Worm (Caenorhabditis elegans) whole organism, L1 larva: ENCODE data around the gene T04B8.5.

Source experiments
- aha-1 ChIP-seq: fragments of 150-350 bp; optimal IDR thresholded peaks from 2 replicates; lab custom pipeline; 2014; ENCODE audit warnings: missing biosample characterization, missing genetic modification characterization
- aly-2 ChIP-seq: fragments of 150-350 bp; optimal IDR thresholded peaks from 2 replicates; lab custom pipeline; 2014; ENCODE audit warnings: missing biosample characterization, missing genetic modification characterization
- blmp-1 ChIP-seq: fragments of 150-350 bp; optimal IDR thresholded peaks from 2 replicates; lab custom pipeline; 2014; ENCODE audit warnings: missing biosample characterization, missing genetic modification characterization
- ceh-90 ChIP-seq: sonication (generic microtip); optimal IDR thresholded peaks from 2 replicates; lab custom pipeline; 2016; ENCODE audit warnings: missing genetic modification characterization, missing compliant biosample characterization
- egl-13 ChIP-seq: sonication (generic microtip); optimal IDR thresholded peaks from 2 replicates; lab custom pipeline; 2016; ENCODE audit warnings: missing genotype, missing genetic modification reagents, missing genetic modification characterization, missing compliant biosample characterization
- elt-2 ChIP-seq: sonication (generic microtip); optimal IDR thresholded peaks from 2 replicates; lab custom pipeline; 2016; ENCODE audit warnings: missing genetic modification characterization, mild to moderate bottlenecking, inconsistent platforms, missing compliant biosample characterization, missing genetic modification reagents
- elt-3 ChIP-seq, 6 experiments: fragments of 150-350 bp in 1 of 6; sonication (generic microtip); optimal IDR thresholded peaks; 2 replicates each; lab custom pipeline; 2017 to 2018; ENCODE audit warnings: missing biosample characterization in 6 of 6, missing genetic modification characterization in 6 of 6, inconsistent platforms in 1 of 6
- ets-5 ChIP-seq: fragments of 200-800 bp; sonication (Bioruptor generic); IDR thresholded peaks from 2 replicates; pipeline ENCODE4 v1.3.6; 2022; ENCODE audit warnings: missing genetic modification characterization, missing compliant biosample characterization
- fos-1 ChIP-seq: fragments of 150-350 bp; optimal IDR thresholded peaks from 2 replicates; lab custom pipeline; 2014; ENCODE audit warnings: missing biosample characterization, missing genetic modification characterization
- nhr-77 ChIP-seq: fragments of 150-350 bp; optimal IDR thresholded peaks from 2 replicates; lab custom pipeline; 2014; ENCODE audit warnings: missing biosample characterization, missing genetic modification characterization
- skn-1 ChIP-seq: fragments of 150-350 bp; optimal IDR thresholded peaks from 2 replicates; lab custom pipeline; 2014; ENCODE audit warnings: missing biosample characterization, missing genetic modification characterization

ce11 chrII:671025-671424, 46.7 kb upstream of the T04B8.5 start, which contains the start of gene sri-46:
- no peak for TF ChIP-seq aly-2 (tag; lab: Kevin White, UChicago)
- TF ChIP-seq egl-13 (tag; lab: Kevin White, UChicago) = no peak
- no peak for TF ChIP-seq elt-2 (tag; lab: Kevin White, UChicago)
- TF ChIP-seq ceh-90 (tag; lab: Kevin White, UChicago) = no peak
- no peak for TF ChIP-seq blmp-1
- no peak for TF ChIP-seq fos-1 (tag; lab: Kevin White, UChicago)
- no peak for TF ChIP-seq nhr-77 (tag; lab: Kevin White, UChicago)
- no peak for TF ChIP-seq skn-1
- no peak for TF ChIP-seq aha-1
- no peak for TF ChIP-seq elt-3 (tag; optimal IDR thresholded peaks at IDR 0.05; lab: Kevin White, UChicago)
- TF ChIP-seq ets-5 (GFP tag; lab: Robert Waterston, UW) = no peak
